Worm (Caenorhabditis elegans) whole organism, late embryonic: ENCODE results near the gene H40L08.3.

ENCODE experiments used
- C08G9.2 ChIP-seq: sonication (generic microtip); optimal IDR thresholded peaks from 2 replicates; lab custom pipeline; 2016; ENCODE audit warnings: mild to moderate bottlenecking, missing genetic modification characterization, moderate library complexity, missing compliant biosample characterization
- F13H6.1 ChIP-seq: sonication (generic microtip); optimal IDR thresholded peaks from 2 replicates; lab custom pipeline; 2016; ENCODE audit warnings: missing genetic modification characterization, missing compliant biosample characterization
- K02D7.2 ChIP-seq: sonication (generic microtip); optimal IDR thresholded peaks from 2 replicates; lab custom pipeline; 2017; ENCODE audit warnings: mild to moderate bottlenecking, missing genetic modification characterization, missing compliant biosample characterization
- Y22D7AL.16 ChIP-seq: sonication (generic microtip); optimal IDR thresholded peaks from 2 replicates; lab custom pipeline; 2016; ENCODE audit warnings: missing genetic modification characterization, missing compliant biosample characterization
- ahr-1 ChIP-seq: sonication (generic microtip); optimal IDR thresholded peaks from 2 replicates; lab custom pipeline; 2016; ENCODE audit warnings: missing genetic modification characterization, missing compliant biosample characterization
- ceh-19 ChIP-seq: fragments of 200-800 bp; sonication (Bioruptor generic); optimal IDR thresholded peaks from 2 replicates; lab custom pipeline; 2018; ENCODE audit warnings: mild to moderate bottlenecking, missing genetic modification characterization, missing compliant biosample characterization
- ceh-22 ChIP-seq: sonication (generic microtip); optimal IDR thresholded peaks from 2 replicates; lab custom pipeline; 2017; ENCODE audit warnings: missing biosample characterization, missing genetic modification characterization
- ceh-30 ChIP-seq: fragments of 150-350 bp; optimal IDR thresholded peaks from 2 replicates; lab custom pipeline; 2014; ENCODE audit warnings: missing biosample characterization, missing genetic modification characterization
- ceh-31 ChIP-seq: sonication (generic microtip); optimal IDR thresholded peaks from 2 replicates; lab custom pipeline; 2016; ENCODE audit warnings: missing genetic modification characterization, missing compliant biosample characterization
- ceh-48 ChIP-seq: sonication (generic microtip); optimal IDR thresholded peaks from 2 replicates; lab custom pipeline; 2016; ENCODE audit warnings: missing genetic modification characterization, inconsistent platforms, missing compliant biosample characterization
- ceh-9 ChIP-seq: sonication (generic microtip); optimal IDR thresholded peaks from 2 replicates; lab custom pipeline; 2016; ENCODE audit warnings: mild to moderate bottlenecking, missing genetic modification characterization, inconsistent platforms, missing compliant biosample characterization
- che-1 ChIP-seq: sonication (generic microtip); optimal IDR thresholded peaks from 2 replicates; lab custom pipeline; 2016; ENCODE audit warnings: mild to moderate bottlenecking, missing genetic modification characterization, missing compliant biosample characterization
- dve-1 ChIP-seq: sonication (generic microtip); optimal IDR thresholded peaks from 2 replicates; lab custom pipeline; 2017; ENCODE audit warnings: antibody characterized with exemption, mild to moderate bottlenecking, missing genetic modification characterization, missing compliant biosample characterization
- elt-2 ChIP-seq: sonication (generic microtip); optimal IDR thresholded peaks from 2 replicates; lab custom pipeline; 2016; ENCODE audit warnings: missing genetic modification reagents, missing genetic modification characterization, missing compliant biosample characterization
- ets-4 ChIP-seq: sonication (generic microtip); optimal IDR thresholded peaks from 2 replicates; lab custom pipeline; 2016; ENCODE audit warnings: missing genetic modification characterization, missing compliant biosample characterization
- eyg-1 ChIP-seq: sonication (generic microtip); optimal IDR thresholded peaks from 2 replicates; lab custom pipeline; 2016; ENCODE audit warnings: missing genotype, missing genetic modification characterization, missing compliant biosample characterization
- fax-1 ChIP-seq: sonication (generic microtip); optimal IDR thresholded peaks from 2 replicates; lab custom pipeline; 2016; ENCODE audit warnings: missing genotype, missing genetic modification characterization, missing compliant biosample characterization
- fkh-10 ChIP-seq: fragments of 150-350 bp; optimal IDR thresholded peaks from 2 replicates; lab custom pipeline; 2014; ENCODE audit warnings: missing biosample characterization, missing genetic modification reagents, missing genetic modification characterization
- fkh-6 ChIP-seq: sonication (generic microtip); optimal IDR thresholded peaks from 2 replicates; lab custom pipeline; 2016; ENCODE audit warnings: missing genetic modification characterization, missing compliant biosample characterization
- hlh-30 ChIP-seq: sonication (generic microtip); optimal IDR thresholded peaks from 2 replicates; lab custom pipeline; 2017; ENCODE audit warnings: antibody characterized with exemption, missing genetic modification characterization, missing compliant biosample characterization; ENCODE audit not compliant: insufficient read depth
- hlh-8 ChIP-seq: sonication (generic microtip); optimal IDR thresholded peaks from 2 replicates; lab custom pipeline; 2016; ENCODE audit warnings: missing genotype, missing genetic modification characterization, missing compliant biosample characterization
- mec-3 ChIP-seq: sonication (generic microtip); optimal IDR thresholded peaks from 2 replicates; lab custom pipeline; 2016; ENCODE audit warnings: borderline replicate concordance, missing genetic modification characterization, missing compliant biosample characterization
- nhr-232 ChIP-seq: sonication (generic microtip); optimal IDR thresholded peaks from 2 replicates; lab custom pipeline; 2016; ENCODE audit warnings: missing genetic modification characterization, missing compliant biosample characterization
- odd-2 ChIP-seq: sonication (generic microtip); optimal IDR thresholded peaks from 2 replicates; lab custom pipeline; 2017; ENCODE audit warnings: antibody characterized with exemption, mild to moderate bottlenecking, missing genetic modification characterization, missing compliant biosample characterization
- pat-9 ChIP-seq: fragments of 200-800 bp; sonication (Bioruptor generic); optimal IDR thresholded peaks from 2 replicates; lab custom pipeline; 2018; ENCODE audit warnings: mild to moderate bottlenecking, missing genetic modification characterization, moderate library complexity, missing compliant biosample characterization
- pha-2 ChIP-seq: sonication (generic microtip); optimal IDR thresholded peaks from 2 replicates; lab custom pipeline; 2017; ENCODE audit warnings: mild to moderate bottlenecking, missing genetic modification characterization, missing compliant biosample characterization
- pros-1 ChIP-seq: fragments of 150-350 bp; optimal IDR thresholded peaks from 2 replicates; lab custom pipeline; 2014; ENCODE audit warnings: missing biosample characterization, missing genetic modification reagents, missing genetic modification characterization
- ref-2 ChIP-seq: sonication (generic microtip); optimal IDR thresholded peaks from 2 replicates; lab custom pipeline; 2016; ENCODE audit warnings: missing genetic modification characterization, missing compliant biosample characterization
- sdc-2 ChIP-seq: sonication (generic microtip); optimal IDR thresholded peaks from 2 replicates; lab custom pipeline; 2016; ENCODE audit warnings: missing genotype, missing genetic modification characterization, missing compliant biosample characterization
- sox-2 ChIP-seq: fragments of 200-800 bp; sonication (Bioruptor generic); IDR thresholded peaks from 2 replicates; pipeline ENCODE4 v1.3.6; 2022; ENCODE audit warnings: missing genetic modification reagents, missing genetic modification characterization, missing compliant biosample characterization
- syd-9 ChIP-seq: sonication (generic microtip); optimal IDR thresholded peaks from 2 replicates; lab custom pipeline; 2016; ENCODE audit warnings: mild to moderate bottlenecking, missing genetic modification characterization, moderate library complexity, missing compliant biosample characterization
- ttx-3 ChIP-seq: sonication (generic microtip); optimal IDR thresholded peaks from 2 replicates; lab custom pipeline; 2016; ENCODE audit warnings: missing genetic modification reagents, missing genetic modification characterization, missing compliant biosample characterization
- unc-42 ChIP-seq: sonication (generic microtip); optimal IDR thresholded peaks from 2 replicates; lab custom pipeline; 2016; ENCODE audit warnings: missing genotype, missing genetic modification characterization, missing compliant biosample characterization
- unc-86 ChIP-seq: sonication (generic microtip); optimal IDR thresholded peaks from 2 replicates; lab custom pipeline; 2016; ENCODE audit warnings: missing genetic modification characterization, missing compliant biosample characterization
- zip-5 ChIP-seq: sonication (generic microtip); optimal IDR thresholded peaks from 2 replicates; lab custom pipeline; 2016; ENCODE audit warnings: missing genetic modification characterization, missing compliant biosample characterization

H40L08.3 gene

ce11 chrX:15076042-15076565 is at the start of gene H40L08.3, which contains the start of gene H40L08.9:
Gene H40L08.3, minus strand, starts transcription at chrX:15076092.
Gene H40L08.9, minus strand, starts transcription at chrX:15076480.
- no peak for TF ChIP-seq ceh-9 (tag; lab: Kevin White, UChicago)
- TF ChIP-seq F13H6.1 (tag; lab: Kevin White, UChicago), result no peak
- no peak for TF ChIP-seq Y22D7AL.16
- no peak for TF ChIP-seq sox-2 (GFP tag; lab: Robert Waterston, UW)
- TF ChIP-seq K02D7.2, result no peak
- no peak for TF ChIP-seq pha-2
- no peak for TF ChIP-seq ceh-22 (tag; lab: Kevin White, UChicago)
- TF ChIP-seq hlh-8 (tag; lab: Kevin White, UChicago), result no peak
- no peak for TF ChIP-seq hlh-30
- no peak for TF ChIP-seq fkh-6 (tag; lab: Kevin White, UChicago)
- TF ChIP-seq eyg-1, result no peak
- TF ChIP-seq ets-4 (tag; lab: Kevin White, UChicago), result no peak
- TF ChIP-seq ceh-31 (tag; lab: Kevin White, UChicago), result no peak
- TF ChIP-seq syd-9 (tag; lab: Kevin White, UChicago), result no peak
- TF ChIP-seq ref-2 (tag; lab: Kevin White, UChicago), result no peak
- TF ChIP-seq C08G9.2, result no peak
- no peak for TF ChIP-seq nhr-232 (tag; lab: Kevin White, UChicago)
- TF ChIP-seq odd-2 (tag; lab: Kevin White, UChicago), result no peak
- TF ChIP-seq ceh-30 (tag; lab: Kevin White, UChicago), result no peak

DNA sequence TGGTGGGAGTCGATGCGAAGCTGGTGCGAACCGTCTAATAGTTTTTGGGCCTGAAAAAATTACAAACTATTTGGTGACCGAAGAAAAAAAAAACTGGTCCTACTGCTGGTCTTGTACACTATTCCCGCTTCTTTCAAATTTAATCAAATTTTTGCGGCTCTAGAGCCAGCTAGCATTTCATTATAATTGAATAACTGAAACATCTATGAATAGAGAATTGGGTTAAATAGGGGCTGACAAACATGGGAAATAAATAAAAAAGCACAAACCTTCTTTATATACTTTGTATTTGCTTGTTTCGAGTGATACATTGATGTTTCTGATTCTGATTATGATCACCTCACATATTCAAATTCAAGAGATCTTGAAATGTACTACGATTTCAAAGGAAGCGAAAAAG is 49.2 kb upstream of the H40L08.3 start:
- TF ChIP-seq unc-42 (peak; percentile 69), eyg-1 (no peak), fkh-10 (GFP tag; lab: Kevin White, UChicago) (no peak)

- TF ChIP-seq dve-1 (tag; lab: Kevin White, UChicago) (no peak), ttx-3 (tag; lab: Kevin White, UChicago) (no peak), pat-9 (tag; lab: Kevin White, UChicago) (no peak), ref-2 (tag; lab: Kevin White, UChicago) (no peak), pros-1 (tag; lab: Kevin White, UChicago) (no peak), ahr-1 (tag; lab: Kevin White, UChicago) (no peak), syd-9 (tag; lab: Kevin White, UChicago) (no peak), sdc-2 (tag; lab: Kevin White, UChicago) (no peak), fkh-6 (tag; lab: Kevin White, UChicago) (no peak), unc-86 (tag; lab: Kevin White, UChicago) (no peak)
Observed at ce11 chrX:15120545-15120944, 44.7 kb upstream of the H40L08.3 start.

ce11 chrX:15116514-15116913 is 40.6 kb upstream of the H40L08.3 start, which contains the start of gene R07D5.2:
Gene R07D5.2, minus strand, starts transcription at chrX:15116614.
- no peak for TF ChIP-seq F13H6.1 (tag; lab: Kevin White, UChicago)
- no peak for TF ChIP-seq ceh-48 (tag; lab: Kevin White, UChicago)
- TF ChIP-seq fax-1, result no peak
- TF ChIP-seq che-1 (tag; lab: Kevin White, UChicago), result no peak
- TF ChIP-seq ceh-19, result no peak
- no peak for TF ChIP-seq mec-3 (tag; lab: Kevin White, UChicago)
- TF ChIP-seq ceh-22 (tag; lab: Kevin White, UChicago), result no peak
- TF ChIP-seq zip-5 (tag; lab: Kevin White, UChicago), result no peak
- TF ChIP-seq C08G9.2, result no peak
- no peak for TF ChIP-seq Y22D7AL.16
- TF ChIP-seq eyg-1, result no peak
- no peak for TF ChIP-seq K02D7.2
- TF ChIP-seq elt-2 (tag; lab: Kevin White, UChicago), result no peak
- no peak for TF ChIP-seq ahr-1 (tag; lab: Kevin White, UChicago)
